Fruit fly (Drosophila melanogaster) whole organism, embryonic: ENCODE measurements around the gene CG6901.

Source experiments
- Blimp-1 ChIP-seq: fragments of 200-800 bp; sonication (Bioruptor generic); optimal IDR thresholded peaks from 3 replicates; lab custom pipeline; 2018; ENCODE audit warnings: missing biosample characterization, missing genetic modification characterization, mild to moderate bottlenecking, moderate library complexity, missing genetic modification reagents
- CG11504 ChIP-seq: fragments of 200-800 bp; sonication (Bioruptor generic); optimal IDR thresholded peaks from 3 replicates; lab custom pipeline; 2019; ENCODE audit warnings: missing biosample characterization, mild to moderate bottlenecking, missing genetic modification characterization, moderate library complexity
- CG11560 ChIP-seq: fragments of 200-800 bp; sonication (Bioruptor generic); IDR thresholded peaks from 3 replicates; pipeline ENCODE4 v1.3.6; 2022; ENCODE audit warnings: missing biosample characterization, missing genetic modification characterization
- CG12391 ChIP-seq: fragments of 200-800 bp; sonication (Bioruptor generic); optimal IDR thresholded peaks from 3 replicates; lab custom pipeline; 2018; ENCODE audit warnings: missing biosample characterization, mild to moderate bottlenecking, missing genetic modification characterization, moderate library complexity
- CG12659 ChIP-seq: fragments of 200-800 bp; sonication (Bioruptor generic); optimal IDR thresholded peaks from 3 replicates; lab custom pipeline; 2017; ENCODE audit warnings: mild to moderate bottlenecking, missing biosample characterization, missing genetic modification reagents, missing genetic modification characterization
- CG12769 ChIP-seq: fragments of 200-800 bp; sonication (Bioruptor generic); optimal IDR thresholded peaks from 2 replicates; lab custom pipeline; 2019; ENCODE audit warnings: missing biosample characterization, mild to moderate bottlenecking, missing genetic modification characterization, moderate library complexity
- CG13296 ChIP-seq: fragments of 200-800 bp; sonication (Bioruptor generic); optimal IDR thresholded peaks from 3 replicates; lab custom pipeline; 2018; ENCODE audit warnings: missing biosample characterization, mild to moderate bottlenecking, missing genetic modification characterization
- CG13624 ChIP-seq: fragments of 200-800 bp; sonication (Bioruptor generic); optimal IDR thresholded peaks from 2 replicates; lab custom pipeline; 2016; ENCODE audit warnings: missing biosample characterization, missing genetic modification characterization
- CG14050 ChIP-seq: fragments of 200-800 bp; sonication (Bioruptor generic); IDR thresholded peaks from 3 replicates; pipeline ENCODE4 v1.3.6; 2022; ENCODE audit warnings: missing biosample characterization, missing genetic modification characterization
- CG14860 ChIP-seq: fragments of 200-800 bp; sonication (Bioruptor generic); IDR thresholded peaks from 3 replicates; pipeline ENCODE4 v1.3.6; 2022; ENCODE audit warnings: missing biosample characterization, missing genetic modification characterization; ENCODE audit not compliant: partially characterized antibody
- CG15269 ChIP-seq: fragments of 200-800 bp; sonication (Bioruptor generic); optimal IDR thresholded peaks from 2 replicates; lab custom pipeline; 2018; ENCODE audit warnings: missing biosample characterization, mild to moderate bottlenecking, missing genetic modification characterization, moderate library complexity
- CG15601 ChIP-seq: fragments of 200-800 bp; sonication (Bioruptor generic); optimal IDR thresholded peaks from 3 replicates; lab custom pipeline; 2019; ENCODE audit warnings: missing biosample characterization, mild to moderate bottlenecking, missing genetic modification characterization, moderate library complexity
- CG17802 ChIP-seq: fragments of 200-800 bp; sonication (Bioruptor generic); optimal IDR thresholded peaks from 2 replicates; lab custom pipeline; 2018; ENCODE audit warnings: missing biosample characterization, mild to moderate bottlenecking, missing genetic modification characterization, moderate library complexity
- CG18262 ChIP-seq: fragments of 200-800 bp; optimal IDR thresholded peaks from 3 replicates; lab custom pipeline; 2019; ENCODE audit warnings: missing biosample characterization, mild to moderate bottlenecking, missing genetic modification characterization, moderate library complexity
- CG32772 ChIP-seq: fragments of 200-800 bp; sonication (Bioruptor generic); IDR thresholded peaks from 2 replicates; pipeline ENCODE4 v1.3.6; 2022; ENCODE audit warnings: missing biosample characterization, missing genetic modification characterization
- CG3847 ChIP-seq: fragments of 200-800 bp; sonication (Bioruptor generic); IDR thresholded peaks from 2 replicates; pipeline ENCODE4 v1.3.6; 2022; ENCODE audit warnings: missing biosample characterization, missing genetic modification characterization
- CG9437 ChIP-seq: fragments of 200-800 bp; sonication (Bioruptor generic); optimal IDR thresholded peaks from 2 replicates; lab custom pipeline; 2018; ENCODE audit warnings: missing biosample characterization, mild to moderate bottlenecking, missing genetic modification characterization
- CHES-1-like ChIP-seq: fragments of 200-800 bp; sonication (Bioruptor generic); optimal IDR thresholded peaks from 2 replicates; lab custom pipeline; 2016; ENCODE audit warnings: missing biosample characterization, missing genetic modification characterization
- CrebB ChIP-seq: fragments of 200-800 bp; sonication (Bioruptor generic); optimal IDR thresholded peaks from 3 replicates; lab custom pipeline; 2018; ENCODE audit warnings: missing biosample characterization, mild to moderate bottlenecking, missing genetic modification characterization
- D19A ChIP-seq: fragments of 200-800 bp; optimal IDR thresholded peaks from 3 replicates; lab custom pipeline; 2019; ENCODE audit warnings: missing biosample characterization, mild to moderate bottlenecking, missing genetic modification characterization, moderate library complexity
- D19B ChIP-seq: fragments of 200-800 bp; sonication (Bioruptor generic); optimal IDR thresholded peaks from 2 replicates; lab custom pipeline; 2017; ENCODE audit warnings: missing biosample characterization, mild to moderate bottlenecking, missing genetic modification characterization
- Dip3 ChIP-seq: fragments of 200-800 bp; sonication (Bioruptor generic); optimal IDR thresholded peaks from 3 replicates; lab custom pipeline; 2016; ENCODE audit warnings: missing biosample characterization, missing genetic modification characterization
- Doc3 ChIP-seq: fragments of 200-800 bp; sonication (Bioruptor generic); IDR thresholded peaks from 3 replicates; pipeline ENCODE4 v1.3.6; 2022; ENCODE audit warnings: missing biosample characterization, missing genetic modification characterization; ENCODE audit not compliant: partially characterized antibody
- E2f2 ChIP-seq: fragments of 200-800 bp; sonication (Bioruptor generic); IDR thresholded peaks from 2 replicates; pipeline ENCODE4 v1.3.6; 2022; ENCODE audit warnings: missing biosample characterization, missing genetic modification characterization
- Eip74EF ChIP-seq, 2 experiments: fragments of 200-800 bp in 1 of 2; fragments of >200 bp in 1 of 2; sonication (Bioruptor generic) in 1 of 2; optimal IDR thresholded peaks; 2 replicates each; lab custom pipeline; 2017 to 2019; ENCODE audit warnings: missing biosample characterization in 2 of 2, missing genetic modification characterization in 2 of 2, mild to moderate bottlenecking in 1 of 2, moderate library complexity in 1 of 2
- Ets65A ChIP-seq: fragments of 200-800 bp; sonication (Bioruptor generic); peaks from one replicate; lab custom pipeline; 2016; ENCODE audit warnings: missing biosample characterization, missing genetic modification characterization
- Fer3 ChIP-seq: fragments of 200-800 bp; sonication (Bioruptor generic); optimal IDR thresholded peaks from 2 replicates; lab custom pipeline; 2018; ENCODE audit warnings: missing biosample characterization, mild to moderate bottlenecking, missing genetic modification characterization, moderate library complexity
- HLH3B ChIP-seq: fragments of 200-800 bp; sonication (Bioruptor generic); IDR thresholded peaks from 2 replicates; pipeline ENCODE4 v1.3.6; 2022; ENCODE audit warnings: missing biosample characterization, missing genetic modification characterization
- Meics ChIP-seq: fragments of 200-800 bp; sonication (Bioruptor generic); optimal IDR thresholded peaks from 2 replicates; lab custom pipeline; 2017; ENCODE audit warnings: missing biosample characterization, mild to moderate bottlenecking, missing genetic modification characterization
- Nf-YA ChIP-seq: fragments of 200-800 bp; sonication (Bioruptor generic); IDR thresholded peaks from 2 replicates; pipeline ENCODE4 v1.3.6; 2022; ENCODE audit warnings: missing biosample characterization, missing genetic modification characterization
- NfI ChIP-seq: fragments of 200-800 bp; sonication (Bioruptor generic); optimal IDR thresholded peaks from 3 replicates; lab custom pipeline; 2018; ENCODE audit warnings: missing biosample characterization, mild to moderate bottlenecking, missing genetic modification characterization, moderate library complexity
- Oli ChIP-seq: fragments of 200-800 bp; sonication (Bioruptor generic); optimal IDR thresholded peaks from 2 replicates; lab custom pipeline; 2018; ENCODE audit warnings: missing biosample characterization, mild to moderate bottlenecking, missing genetic modification characterization, moderate library complexity
- amos ChIP-seq: fragments of 200-800 bp; sonication (Bioruptor generic); IDR thresholded peaks from 2 replicates; pipeline ENCODE4 v1.3.6; 2022; ENCODE audit warnings: missing biosample characterization, missing genetic modification characterization; ENCODE audit not compliant: partially characterized antibody
- ap ChIP-seq: fragments of 200-800 bp; sonication (Bioruptor generic); IDR thresholded peaks from 2 replicates; pipeline ENCODE4 v1.3.6; 2022; ENCODE audit warnings: missing biosample characterization, missing genetic modification characterization
- cg ChIP-seq: fragments of 200-800 bp; sonication (Bioruptor generic); optimal IDR thresholded peaks from 3 replicates; lab custom pipeline; 2019; ENCODE audit warnings: missing biosample characterization, mild to moderate bottlenecking, missing genetic modification characterization, moderate library complexity
- en ChIP-seq: fragments of 200-800 bp; sonication (Bioruptor generic); optimal IDR thresholded peaks from 2 replicates; lab custom pipeline; 2016; ENCODE audit warnings: missing biosample characterization, missing genetic modification characterization
- gce ChIP-seq: fragments of 200-800 bp; sonication (Bioruptor generic); IDR thresholded peaks from 3 replicates; pipeline ENCODE4 v1.3.6; 2022; ENCODE audit warnings: missing biosample characterization, missing genetic modification characterization
- her ChIP-seq: fragments of 200-800 bp; sonication (Bioruptor generic); optimal IDR thresholded peaks from 2 replicates; lab custom pipeline; 2016; ENCODE audit warnings: missing biosample characterization, missing genetic modification characterization
- jing ChIP-seq: fragments of 200-800 bp; sonication (Bioruptor generic); optimal IDR thresholded peaks from 2 replicates; lab custom pipeline; 2018; ENCODE audit warnings: missing biosample characterization, mild to moderate bottlenecking, missing genetic modification characterization
- lbe ChIP-seq: fragments of 200-800 bp; sonication (Bioruptor generic); optimal IDR thresholded peaks from 2 replicates; lab custom pipeline; 2016; ENCODE audit warnings: missing biosample characterization, mild to moderate bottlenecking, missing genetic modification characterization
- nom ChIP-seq: fragments of 200-800 bp; sonication (Bioruptor generic); optimal IDR thresholded peaks from 2 replicates; lab custom pipeline; 2017; ENCODE audit warnings: missing biosample characterization, missing genetic modification characterization, mild to moderate bottlenecking, moderate library complexity, missing genetic modification reagents
- peb ChIP-seq: fragments of 200-800 bp; sonication (Bioruptor generic); IDR thresholded peaks from 2 replicates; pipeline ENCODE4 v1.3.6; 2022; ENCODE audit warnings: missing biosample characterization, missing genetic modification characterization
- phol ChIP-seq: fragments of 200-800 bp; sonication (Bioruptor generic); optimal IDR thresholded peaks from 3 replicates; lab custom pipeline; 2018; ENCODE audit warnings: missing biosample characterization, mild to moderate bottlenecking, missing genetic modification characterization, moderate library complexity
- sens-2 ChIP-seq: fragments of 200-800 bp; sonication (Bioruptor generic); IDR thresholded peaks from 2 replicates; pipeline ENCODE4 v1.3.6; 2022; ENCODE audit warnings: missing biosample characterization, missing genetic modification characterization
- sisA ChIP-seq: fragments of 200-800 bp; sonication (Bioruptor generic); IDR thresholded peaks from 2 replicates; pipeline ENCODE4 v1.3.6; 2022; ENCODE audit warnings: missing biosample characterization, missing genetic modification characterization
- tap ChIP-seq: fragments of 200-800 bp; optimal IDR thresholded peaks from 3 replicates; lab custom pipeline; 2019; ENCODE audit warnings: missing biosample characterization, mild to moderate bottlenecking, missing genetic modification characterization, moderate library complexity
- tgo ChIP-seq: fragments of 200-800 bp; sonication (Bioruptor generic); IDR thresholded peaks from 3 replicates; pipeline ENCODE4 v1.3.6; 2022; ENCODE audit warnings: missing biosample characterization, missing genetic modification characterization
- tio ChIP-seq: fragments of 200-800 bp; sonication (Bioruptor generic); optimal IDR thresholded peaks from 2 replicates; lab custom pipeline; 2017; ENCODE audit warnings: missing biosample characterization, missing genetic modification characterization, inconsistent platforms

Gene CG6901

DNA sequence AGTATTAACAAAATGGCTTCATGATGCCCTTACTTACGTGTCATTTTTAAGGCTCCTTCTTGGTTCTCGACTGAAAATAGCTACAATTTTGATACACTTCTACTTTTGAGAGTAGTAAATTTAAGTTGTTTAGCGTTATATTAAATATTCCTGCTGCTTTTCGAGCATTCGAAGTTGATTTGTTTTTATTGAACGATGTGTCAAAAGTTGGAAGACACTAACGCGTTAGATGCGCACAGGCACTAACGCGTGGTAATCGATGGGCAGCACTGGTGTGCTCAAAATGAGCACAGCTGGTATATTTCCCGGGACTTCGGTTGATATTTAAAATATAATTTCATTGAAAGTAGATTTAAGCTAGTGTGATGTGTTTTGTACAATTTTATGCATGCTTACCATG lies 35.9 kb downstream of the CG6901 start, which contains the start of gene CG17931 (continued):
- TF ChIP-seq peb (GFP tag; lab: Robert Waterston, UW): no peak
- no peak for TF ChIP-seq en
- peak; percentile 27 for TF ChIP-seq CrebB
- no peak for TF ChIP-seq tgo
- TF ChIP-seq D19A (tag; lab: Kevin White, UChicago): peak; percentile 36
- TF ChIP-seq CG17802 (tag; lab: Kevin White, UChicago): no peak
- peak; percentile 79 for TF ChIP-seq phol (tag; lab: Kevin White, UChicago)
- no peak for TF ChIP-seq nom
- peak; percentile 100 for TF ChIP-seq her
- TF ChIP-seq cg (GFP tag; lab: Kevin White, UChicago): no peak
- TF ChIP-seq CG12659 (GFP tag; lab: Kevin White, UChicago): peak; percentile 78
- TF ChIP-seq E2f2: peak; percentile 91

DNA sequence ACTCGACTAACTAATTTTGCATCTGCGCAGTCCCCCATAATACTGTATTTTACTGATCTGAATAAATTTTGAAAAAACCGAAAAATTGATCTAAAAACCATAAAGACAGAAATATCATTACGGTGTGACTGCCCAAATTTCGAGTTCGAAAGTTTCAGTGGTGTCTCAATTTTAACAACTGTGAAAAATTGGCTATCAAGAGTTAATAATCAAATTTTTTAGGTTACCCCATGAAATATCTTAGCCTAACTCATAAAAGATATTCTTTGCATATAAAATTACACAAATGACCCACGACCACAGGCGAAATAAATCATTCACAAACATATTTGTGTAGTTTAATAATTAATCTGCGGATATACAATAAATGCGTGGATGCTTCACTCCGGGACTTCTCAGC lies 36.8 kb downstream of the CG6901 start, which contains the start of gene CG42446:
Gene CG42446, minus strand, starts transcription at position 101 of the 400 bp plus-strand sequence.
- TF ChIP-seq amos (no peak), Fer3 (tag; lab: Kevin White, UChicago) (no peak), gce (no peak), CG14860 (GFP tag; lab: Robert Waterston, UW) (no peak), CHES-1-like (GFP tag; lab: Kevin White, UChicago) (no peak), Ets65A (GFP tag; lab: Kevin White, UChicago) (no peak), tap (tag; lab: Kevin White, UChicago) (no peak), Nf-YA (no peak), Eip74EF (GFP tag; optimal IDR thresholded peaks at IDR 0.05; lab: Kevin White, UChicago) (no peak), sens-2 (GFP tag; lab: Robert Waterston, UW) (no peak), CG15601 (no peak), NfI (GFP tag; lab: Kevin White, UChicago) (no peak), lbe (GFP tag; lab: Kevin White, UChicago) (no peak), D19B (GFP tag; lab: Kevin White, UChicago) (no peak), CG9437 (GFP tag; lab: Kevin White, UChicago) (no peak)

DNA sequence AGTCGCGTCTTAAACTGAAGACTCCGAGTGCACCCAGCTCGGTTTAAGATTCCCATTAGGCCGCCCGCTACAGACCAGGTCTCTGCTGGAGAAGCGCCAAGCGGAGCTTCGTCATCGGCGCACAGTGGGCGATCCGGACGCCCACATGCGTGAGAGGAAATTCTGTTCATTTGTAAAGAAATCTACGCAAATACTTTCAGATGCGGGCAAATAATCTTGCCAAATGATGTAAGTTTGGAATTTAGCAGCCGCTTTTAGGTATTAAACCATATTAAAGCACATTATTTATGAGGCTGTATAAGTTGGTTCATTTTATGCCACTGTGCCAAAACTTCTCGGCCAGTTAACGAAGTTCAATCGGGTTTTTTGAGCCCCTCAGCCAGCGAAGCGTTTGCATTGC lies 45.1 kb downstream of the CG6901 start, which contains the start of gene js:
Gene js, minus strand, starts transcription at position 19 of the 400 bp plus-strand sequence.
- TF ChIP-seq CG11560: 0 out of 3 replicates have a peak, but pooled peaks have one; percentile 41
- 0 out of 2 replicates have a peak, but pooled peaks have one; percentile 11 for TF ChIP-seq ap (GFP tag; lab: Robert Waterston, UW)
- no peak for TF ChIP-seq nom
- peak; percentile 42 for TF ChIP-seq NfI (GFP tag; lab: Kevin White, UChicago)
- peak; percentile 20 for TF ChIP-seq CG13296 (GFP tag; lab: Kevin White, UChicago)
- peak; percentile 7 for TF ChIP-seq CG12391 (tag; lab: Kevin White, UChicago)
- peak; percentile 30; the same call in 1 of the 2 replicates for TF ChIP-seq CG3847 (GFP tag; lab: Robert Waterston, UW)
- TF ChIP-seq CG13624 (GFP tag; lab: Kevin White, UChicago): no peak
- TF ChIP-seq HLH3B (GFP tag; lab: Robert Waterston, UW): peak; percentile 26; the same call in 1 of the 2 replicates
- TF ChIP-seq Ets65A (GFP tag; lab: Kevin White, UChicago): peak; percentile 27
- TF ChIP-seq jing (GFP tag; lab: Kevin White, UChicago): no peak
- peak; percentile 57 for TF ChIP-seq CG11504 (tag; lab: Kevin White, UChicago)
- no peak for TF ChIP-seq CG18262 (tag; lab: Kevin White, UChicago)
- peak; percentile 21 for TF ChIP-seq Blimp-1 (GFP tag; lab: Kevin White, UChicago)
- TF ChIP-seq Dip3 (GFP tag; lab: Kevin White, UChicago): no peak
- 0 out of 2 replicates have a peak, but pooled peaks have one; percentile 32 for TF ChIP-seq CG32772 (GFP tag; lab: Robert Waterston, UW)
- TF ChIP-seq tio (GFP tag; lab: Kevin White, UChicago): peak; percentile 6
- peak; percentile 16 for TF ChIP-seq CG12769 (tag; lab: Kevin White, UChicago)
- peak; percentile 58 for TF ChIP-seq CG15269 (tag; lab: Kevin White, UChicago)
- TF ChIP-seq Oli: peak; percentile 43
- peak; percentile 20; the same call in 1 of the 3 replicates for TF ChIP-seq CG14050 (GFP tag; lab: Robert Waterston, UW)
- TF ChIP-seq Doc3: no peak
- TF ChIP-seq sisA (GFP tag; lab: Robert Waterston, UW): 0 out of 2 replicates have a peak, but pooled peaks have one; percentile 9
- TF ChIP-seq Meics (GFP tag; lab: Kevin White, UChicago): peak; percentile 10
